Fruit fly (Drosophila melanogaster): ENCODE measurements around the gene CG4596.

DNA sequence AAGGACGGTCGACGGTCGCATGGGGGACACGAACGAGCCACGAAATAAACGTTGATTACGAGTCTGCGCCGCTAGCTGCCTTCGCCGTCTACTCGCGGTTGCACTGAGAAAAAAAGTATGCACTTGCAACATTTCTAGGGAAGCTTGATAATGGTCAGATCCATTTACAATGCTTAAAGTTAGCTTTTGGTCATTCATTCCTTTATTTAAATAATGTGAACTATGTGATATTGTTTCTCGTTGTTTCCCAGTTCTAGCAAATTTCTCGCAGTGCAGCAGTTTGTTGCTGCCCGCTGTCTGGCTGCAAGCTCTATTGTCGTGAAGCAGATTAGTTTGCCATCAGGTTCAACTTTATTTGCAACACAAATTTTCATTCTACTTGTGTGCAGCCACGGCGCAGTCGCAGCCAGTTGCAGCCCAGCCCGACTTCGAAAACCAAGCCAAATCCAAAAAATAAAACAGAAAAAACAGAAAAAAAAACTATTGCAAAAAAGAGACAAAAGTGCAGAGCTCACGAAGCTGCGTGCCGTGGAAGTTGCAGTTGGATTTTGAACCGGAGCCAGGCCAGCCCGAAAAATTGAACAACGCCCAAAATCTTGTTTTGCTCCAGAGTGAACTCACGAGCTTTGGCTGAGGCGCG is 40.2 kb upstream of the CG4596 start:
- TF ChIP-seq CG6808 (GFP tag; optimal IDR thresholded peaks at IDR 0.05) (peak; percentile 93), dac (GFP tag; optimal IDR thresholded peaks at IDR 0.05) (peak; percentile 68), CG1621 (tag; optimal IDR thresholded peaks at IDR 0.05) (peak; percentile 18), CG34406 (GFP tag; optimal IDR thresholded peaks at IDR 0.05) (peak; percentile 28), Eip75B (GFP tag; optimal IDR thresholded peaks at IDR 0.05) (peak; percentile 88), Hr4 (GFP tag; optimal IDR thresholded peaks at IDR 0.05) (peak; percentile 83)
